Worm (Caenorhabditis elegans): ENCODE results near the gene dyn-1.
A peak's percentile ranks its signal among the peaks of the same experiment; 100 is the strongest.

Gene dyn-1

DNA sequence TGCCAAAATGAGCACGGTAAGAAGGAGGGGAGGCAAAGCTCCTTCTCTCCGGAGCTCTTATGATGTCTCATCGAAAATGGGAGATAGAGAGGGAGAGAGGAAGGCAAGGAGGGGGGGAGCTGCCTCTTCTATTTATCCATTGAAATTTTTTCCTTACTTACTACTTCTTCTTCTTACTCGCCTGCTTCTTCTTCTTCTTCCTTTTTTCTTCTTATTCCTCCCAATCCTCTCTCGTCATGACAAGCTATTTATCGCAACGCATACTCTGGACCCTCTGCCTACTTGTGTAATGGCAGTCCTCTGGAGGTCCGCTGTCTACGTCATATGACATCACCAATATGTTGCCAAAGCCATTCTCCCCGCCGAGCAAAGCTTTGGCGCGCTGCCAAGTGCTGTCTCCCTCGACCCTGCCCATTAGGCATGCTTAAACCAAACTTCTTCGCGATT is 33.5 kb upstream of the dyn-1 start:
- TF ChIP-seq dmd-4 (tag; optimal IDR thresholded peaks at IDR 0.05) (no peak), sma-3 (GFP tag; optimal IDR thresholded peaks at IDR 0.05) (no peak), ztf-1 (GFP tag; conservative IDR thresholded peaks at IDR 0.05) (no peak), ceh-82 (tag; optimal IDR thresholded peaks at IDR 0.05) (peak; percentile 30), ztf-4 (tag; optimal IDR thresholded peaks at IDR 0.05) (peak; percentile 30), mab-5 (tag; optimal IDR thresholded peaks at IDR 0.05) (peak; percentile 18), lin-13 (GFP tag; optimal IDR thresholded peaks at IDR 0.05) (peak; percentile 20), snpc-4 (tag; optimal IDR thresholded peaks at IDR 0.05) (no peak), elt-1 (tag; optimal IDR thresholded peaks at IDR 0.05) (no peak), lin-11 (tag; optimal IDR thresholded peaks at IDR 0.05) (peak; percentile 42), nhr-237 (tag; optimal IDR thresholded peaks at IDR 0.05) (no peak), nhr-25 (tag; optimal IDR thresholded peaks at IDR 0.05) (no peak), ztf-11 (tag; optimal IDR thresholded peaks at IDR 0.05) (no peak), R02D3.7 (tag; optimal IDR thresholded peaks at IDR 0.05) (no peak), nhr-77 (tag; optimal IDR thresholded peaks at IDR 0.05) (no peak), elt-3 (tag; optimal IDR thresholded peaks at IDR 0.05) (no peak), lin-39 (tag; optimal IDR thresholded peaks at IDR 0.05) (peak; percentile 54), peb-1 (tag; optimal IDR thresholded peaks at IDR 0.05) (no peak), mbf-1 (tag; optimal IDR thresholded peaks at IDR 0.05) (no peak), nhr-6 (tag; optimal IDR thresholded peaks at IDR 0.05) (peak; percentile 62), nhr-23 (tag; optimal IDR thresholded peaks at IDR 0.05) (no peak), nhr-129 (tag; optimal IDR thresholded peaks at IDR 0.05) (peak; percentile 82), nhr-12 (tag; optimal IDR thresholded peaks at IDR 0.05) (no peak), F13H6.1 (tag; optimal IDR thresholded peaks at IDR 0.05) (peak; percentile 65), egl-27 (tag; optimal IDR thresholded peaks at IDR 0.05) (peak; percentile 82), fos-1 (tag; optimal IDR thresholded peaks at IDR 0.05) (no peak), Y55F3AM.14 (GFP tag; optimal IDR thresholded peaks at IDR 0.05) (peak; percentile 82), C34F6.9 (tag; optimal IDR thresholded peaks at IDR 0.05) (peak; percentile 74), unc-55 (GFP tag; optimal IDR thresholded peaks at IDR 0.05) (peak; percentile 87), nhr-10 (tag; optimal IDR thresholded peaks at IDR 0.05) (no peak), crh-2 (tag; optimal IDR thresholded peaks at IDR 0.05) (peak; percentile 75), sem-4 (tag; optimal IDR thresholded peaks at IDR 0.05) (peak; percentile 71), unc-39 (tag; optimal IDR thresholded peaks at IDR 0.05) (no peak), ZK546.5 (tag; optimal IDR thresholded peaks at IDR 0.05) (no peak), unc-62 (GFP tag; optimal IDR thresholded peaks at IDR 0.05) (no peak), nhr-11 (tag; optimal IDR thresholded peaks at IDR 0.05) (no peak), ama-1 (optimal IDR thresholded peaks at IDR 0.05) (no peak), zag-1 (tag; optimal IDR thresholded peaks at IDR 0.05) (peak; percentile 91), mdl-1 (tag; optimal IDR thresholded peaks at IDR 0.05) (peak in 1 of 2 experiments; percentile 78), aly-2 (tag; optimal IDR thresholded peaks at IDR 0.05) (no peak), nhr-21 (tag; optimal IDR thresholded peaks at IDR 0.05) (peak; percentile 4), ceh-16 (tag; optimal IDR thresholded peaks at IDR 0.05) (no peak), skn-1 (tag; optimal IDR thresholded peaks at IDR 0.05) (no peak), gmeb-1 (tag; optimal IDR thresholded peaks at IDR 0.05) (no peak), blmp-1 (tag; optimal IDR thresholded peaks at IDR 0.05; ENCODE audit: insufficient read depth) (no peak), sma-9 (GFP tag; optimal IDR thresholded peaks at IDR 0.05) (peak; percentile 79), sma-9 (tag; optimal IDR thresholded peaks at IDR 0.05) (no peak), lsy-2 (tag; optimal IDR thresholded peaks at IDR 0.05) (peak in 1 of 2 experiments; percentile 79), alr-1 (tag; optimal IDR thresholded peaks at IDR 0.05) (no peak)

Data from whole organism, L2 larva.